Fruit fly (Drosophila melanogaster) whole organism, embryonic: ENCODE results near the gene CG14440.
A peak's percentile ranks its signal among the peaks of the same experiment; 100 is the strongest.

Experiments
- ATbp ChIP-seq: fragments of 200-800 bp; sonication (Bioruptor generic); optimal IDR thresholded peaks from 2 replicates; lab custom pipeline; 2017; ENCODE audit warnings: missing biosample characterization, mild to moderate bottlenecking, missing genetic modification characterization, missing genetic modification reagents
- Ada2b ChIP-seq: fragments of 200-800 bp; sonication (Bioruptor generic); IDR thresholded peaks from 2 replicates; pipeline ENCODE4 v1.3.6; 2022; ENCODE audit warnings: missing biosample characterization, missing genetic modification characterization
- Aef1 ChIP-seq: fragments of 200-800 bp; sonication (Bioruptor generic); IDR thresholded peaks from 3 replicates; pipeline ENCODE4 v1.3.6; 2022; ENCODE audit warnings: missing biosample characterization, missing genetic modification characterization
- Asciz ChIP-seq: fragments of 200-800 bp; sonication (Bioruptor generic); optimal IDR thresholded peaks from 2 replicates; lab custom pipeline; 2017; ENCODE audit warnings: missing biosample characterization, mild to moderate bottlenecking, missing genetic modification characterization, missing genetic modification reagents
- CG10274 ChIP-seq: fragments of 200-800 bp; sonication (Bioruptor generic); optimal IDR thresholded peaks from 3 replicates; lab custom pipeline; 2017; ENCODE audit warnings: missing biosample characterization, mild to moderate bottlenecking, missing genetic modification characterization
- CG10654 ChIP-seq: fragments of 200-800 bp; sonication (Bioruptor generic); optimal IDR thresholded peaks from 2 replicates; lab custom pipeline; 2016; ENCODE audit warnings: missing biosample characterization, missing genetic modification characterization
- CG17612 ChIP-seq: fragments of 200-800 bp; sonication (Bioruptor generic); IDR thresholded peaks from 2 replicates; pipeline ENCODE4 v1.3.6; 2022; ENCODE audit warnings: missing biosample characterization, missing genetic modification characterization
- CG2875 ChIP-seq: fragments of 200-800 bp; sonication (Bioruptor generic); optimal IDR thresholded peaks from 2 replicates; lab custom pipeline; 2017; ENCODE audit warnings: missing biosample characterization, mild to moderate bottlenecking, missing genetic modification characterization, missing genetic modification reagents
- CG30431 ChIP-seq: fragments of 200-800 bp; sonication (Bioruptor generic); optimal IDR thresholded peaks from 2 replicates; lab custom pipeline; 2017; ENCODE audit warnings: missing biosample characterization, missing genetic modification characterization
- CG3281 ChIP-seq: fragments of 200-800 bp; sonication (Bioruptor generic); optimal IDR thresholded peaks from 3 replicates; lab custom pipeline; 2017; ENCODE audit warnings: missing biosample characterization, mild to moderate bottlenecking, missing genetic modification characterization
- CG43689 ChIP-seq: fragments of 200-800 bp; sonication (Bioruptor generic); IDR thresholded peaks from 2 replicates; pipeline ENCODE4 v1.3.6; 2022; ENCODE audit warnings: missing biosample characterization, missing genetic modification characterization
- CG5245 ChIP-seq: fragments of 200-800 bp; sonication (Bioruptor generic); optimal IDR thresholded peaks from 3 replicates; lab custom pipeline; 2016; ENCODE audit warnings: missing biosample characterization, missing genetic modification characterization
- CG6272 ChIP-seq: fragments of 200-800 bp; sonication (Bioruptor generic); IDR thresholded peaks from 2 replicates; pipeline ENCODE4 v1.3.6; 2022; ENCODE audit warnings: missing biosample characterization, missing genetic modification characterization
- CG8359 ChIP-seq: fragments of 200-800 bp; sonication (Bioruptor generic); optimal IDR thresholded peaks from 2 replicates; lab custom pipeline; 2017; ENCODE audit warnings: missing biosample characterization, mild to moderate bottlenecking, missing genetic modification characterization, borderline replicate concordance
- CG8388 ChIP-seq: fragments of 200-800 bp; sonication (Bioruptor generic); optimal IDR thresholded peaks from 2 replicates; lab custom pipeline; 2019; ENCODE audit warnings: missing biosample characterization, mild to moderate bottlenecking, missing genetic modification characterization, moderate library complexity
- CG9876 ChIP-seq: fragments of 200-800 bp; sonication (Bioruptor generic); optimal IDR thresholded peaks from 2 replicates; lab custom pipeline; 2016; ENCODE audit warnings: missing biosample characterization, missing genetic modification characterization
- CTCF ChIP-seq: fragments of 200-800 bp; sonication (Bioruptor generic); optimal IDR thresholded peaks from 2 replicates; lab custom pipeline; 2017; ENCODE audit warnings: missing biosample characterization, mild to moderate bottlenecking, missing genetic modification characterization, moderate library complexity
- Camta ChIP-seq: fragments of 200-800 bp; sonication (Bioruptor generic); optimal IDR thresholded peaks from 2 replicates; lab custom pipeline; 2016; ENCODE audit warnings: missing biosample characterization, missing genetic modification characterization
- Chrac-16 ChIP-seq: fragments of 200-800 bp; sonication (Bioruptor generic); optimal IDR thresholded peaks from 3 replicates; lab custom pipeline; 2016; ENCODE audit warnings: missing biosample characterization, missing genetic modification characterization
- Dek ChIP-seq: fragments of 200-800 bp; sonication (Bioruptor generic); optimal IDR thresholded peaks from 3 replicates; lab custom pipeline; 2019; ENCODE audit warnings: missing biosample characterization, mild to moderate bottlenecking, missing genetic modification characterization, moderate library complexity
- H2.0 ChIP-seq: fragments of 200-800 bp; sonication (Bioruptor generic); IDR thresholded peaks from 2 replicates; pipeline ENCODE4 v1.3.6; 2022; ENCODE audit warnings: missing biosample characterization, missing genetic modification characterization
- Hey ChIP-seq: fragments of 200-800 bp; sonication (Bioruptor generic); optimal IDR thresholded peaks from 3 replicates; lab custom pipeline; 2018; ENCODE audit warnings: missing biosample characterization, mild to moderate bottlenecking, missing genetic modification characterization
- MESR4 ChIP-seq: fragments of 200-800 bp; sonication (Bioruptor generic); optimal IDR thresholded peaks from 2 replicates; lab custom pipeline; 2018; ENCODE audit warnings: missing biosample characterization, mild to moderate bottlenecking, missing genetic modification characterization, moderate library complexity
- Med ChIP-seq: fragments of 200-800 bp; sonication (Bioruptor generic); peaks from one replicate; lab custom pipeline; 2016; ENCODE audit warnings: missing biosample characterization, missing genetic modification characterization, mild to moderate bottlenecking, inconsistent platforms, moderate library complexity
- Trl ChIP-seq, 3 experiments: fragments of >200 bp in 2 of 3; fragments of 200-800 bp in 1 of 3; sonication (Bioruptor generic) in 1 of 3; optimal IDR thresholded peaks; 2 replicates in 1 of 3; 3 replicates in 2 of 3; lab custom pipeline; 2016 to 2017; ENCODE audit warnings: missing biosample characterization in 1 of 3, missing genetic modification characterization in 1 of 3
- chm ChIP-seq: fragments of 200-800 bp; sonication (Bioruptor generic); IDR thresholded peaks from 2 replicates; pipeline ENCODE4 v1.3.6; 2022; ENCODE audit warnings: missing biosample characterization, missing genetic modification characterization
- crp ChIP-seq, 2 experiments: fragments of 200-800 bp; sonication (Bioruptor generic); optimal IDR thresholded peaks; 2 replicates in 1 of 2; 3 replicates in 1 of 2; lab custom pipeline; 2017; ENCODE audit warnings: missing biosample characterization in 2 of 2, missing genetic modification characterization in 2 of 2, mild to moderate bottlenecking in 1 of 2, moderate library complexity in 1 of 2
- dpn ChIP-seq, 2 experiments: fragments of 200-800 bp; sonication (Bioruptor generic); optimal IDR thresholded peaks; 3 replicates each; lab custom pipeline; 2016; ENCODE audit warnings: missing biosample characterization in 2 of 2, missing genetic modification characterization in 2 of 2
- h ChIP-seq: fragments of >200 bp; optimal IDR thresholded peaks from 2 replicates; lab custom pipeline; 2017
- inv ChIP-seq: fragments of 200-800 bp; sonication (Bioruptor generic); IDR thresholded peaks from 2 replicates; pipeline ENCODE4 v1.3.6; 2022; ENCODE audit warnings: missing biosample characterization, missing genetic modification characterization; ENCODE audit not compliant: partially characterized antibody
- kah ChIP-seq: fragments of 200-800 bp; sonication (Bioruptor generic); optimal IDR thresholded peaks from 2 replicates; lab custom pipeline; 2018; ENCODE audit warnings: missing biosample characterization, mild to moderate bottlenecking, missing genetic modification characterization
- kni ChIP-seq: fragments of 200-800 bp; sonication (Bioruptor generic); optimal IDR thresholded peaks from 3 replicates; lab custom pipeline; 2017; ENCODE audit warnings: mild to moderate bottlenecking, missing biosample characterization, missing genetic modification reagents, missing genetic modification characterization
- lab ChIP-seq: fragments of 200-800 bp; sonication (Bioruptor generic); optimal IDR thresholded peaks from 3 replicates; lab custom pipeline; 2017; ENCODE audit warnings: missing biosample characterization, missing genetic modification characterization, mild to moderate bottlenecking, moderate library complexity, missing genetic modification reagents
- onecut ChIP-seq: fragments of 200-800 bp; sonication (Bioruptor generic); IDR thresholded peaks from 2 replicates; pipeline ENCODE4 v1.3.6; 2022; ENCODE audit warnings: missing biosample characterization, missing genetic modification characterization
- pfk ChIP-seq: fragments of 200-800 bp; sonication (Bioruptor generic); optimal IDR thresholded peaks from 2 replicates; lab custom pipeline; 2018; ENCODE audit warnings: missing biosample characterization, mild to moderate bottlenecking, missing genetic modification characterization, moderate library complexity
- prd ChIP-seq, 3 experiments: fragments of >200 bp in 2 of 3; fragments of 200-800 bp in 1 of 3; sonication (Bioruptor generic) in 1 of 3; optimal IDR thresholded peaks in 2 of 3; IDR thresholded peaks in 1 of 3; 2 replicates in 2 of 3; 3 replicates in 1 of 3; pipeline versions ENCODE4 v1.3.6 to Lab custom; 2017 to 2022; ENCODE audit warnings: missing biosample characterization in 1 of 3, missing genetic modification characterization in 1 of 3
- pzg ChIP-seq: fragments of 200-800 bp; sonication (Bioruptor generic); optimal IDR thresholded peaks from 3 replicates; lab custom pipeline; 2018; ENCODE audit warnings: missing biosample characterization, mild to moderate bottlenecking, missing genetic modification characterization, moderate library complexity
- sens ChIP-seq: fragments of 200-800 bp; sonication (Bioruptor generic); peaks from one replicate; lab custom pipeline; 2016; ENCODE audit warnings: missing biosample characterization, missing genetic modification characterization
- sens-2 ChIP-seq: fragments of 200-800 bp; sonication (Bioruptor generic); IDR thresholded peaks from 2 replicates; pipeline ENCODE4 v1.3.6; 2022; ENCODE audit warnings: missing biosample characterization, missing genetic modification characterization
- sim ChIP-seq: fragments of 200-800 bp; sonication (Bioruptor generic); IDR thresholded peaks from 2 replicates; pipeline ENCODE4 v1.3.6; 2022; ENCODE audit warnings: missing biosample characterization, missing genetic modification characterization
- trh ChIP-seq: fragments of 200-800 bp; sonication (Bioruptor generic); optimal IDR thresholded peaks from 2 replicates; lab custom pipeline; 2016; ENCODE audit warnings: missing biosample characterization, missing genetic modification characterization
- tx ChIP-seq: fragments of 200-800 bp; sonication (Bioruptor generic); optimal IDR thresholded peaks from 2 replicates; lab custom pipeline; 2016; ENCODE audit warnings: missing biosample characterization, missing genetic modification characterization
- unc-4 ChIP-seq: fragments of 200-800 bp; sonication (Bioruptor generic); IDR thresholded peaks from 2 replicates; pipeline ENCODE4 v1.3.6; 2022; ENCODE audit warnings: missing biosample characterization, missing genetic modification characterization; ENCODE audit not compliant: partially characterized antibody

Gene CG14440

DNA sequence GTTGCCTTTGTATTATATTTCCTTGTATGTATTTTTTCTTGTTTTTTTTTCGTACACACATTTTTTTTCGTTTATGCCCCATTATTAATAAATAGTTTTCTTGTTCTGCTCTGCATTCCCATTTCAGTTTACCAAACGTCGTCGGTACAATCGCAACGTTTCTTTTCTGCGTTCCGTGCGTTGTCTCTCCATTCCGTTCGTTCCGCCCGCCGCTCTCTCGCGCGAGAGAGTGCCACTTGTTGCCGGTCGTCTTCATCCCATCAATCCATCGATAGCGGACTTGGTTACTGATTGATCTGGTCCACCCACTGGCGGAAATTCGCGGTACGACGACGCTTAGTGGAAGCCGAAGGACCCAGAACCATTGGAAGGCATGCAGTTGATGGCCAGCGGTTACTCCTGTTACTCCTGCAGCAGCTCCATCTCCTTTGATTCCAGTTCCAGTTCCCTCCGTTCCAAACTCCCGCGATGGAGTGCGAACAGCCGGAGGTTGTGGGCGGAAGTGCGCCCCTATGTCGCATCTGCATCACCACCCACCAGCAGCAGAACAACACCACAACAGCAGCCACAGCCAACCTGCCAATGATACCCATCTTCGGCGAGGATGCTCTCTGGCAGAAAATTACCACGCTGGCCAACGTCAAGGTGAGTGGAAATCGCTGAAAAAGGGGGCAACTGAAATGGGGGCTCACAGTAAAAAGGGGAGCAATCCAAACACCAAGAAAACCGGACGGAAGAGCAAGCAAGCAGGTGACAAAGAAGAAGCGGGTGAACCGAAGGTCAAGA, 11.1 kb upstream of the CG14440 start (continued):
- 0 out of 2 replicates have a peak, but pooled peaks have one; percentile 10 for TF ChIP-seq chm (GFP tag; lab: Robert Waterston, UW)
- no peak for TF ChIP-seq prd (optimal IDR thresholded peaks at IDR 0.05; lab: Kevin White, UChicago)
- no peak for TF ChIP-seq prd (GFP tag; IDR thresholded peaks at IDR 0.05; lab: Robert Waterston, UW)
- no peak for TF ChIP-seq CG8388
- no peak for TF ChIP-seq tx (GFP tag; lab: Kevin White, UChicago)
- TF ChIP-seq CG3281 = no peak
- TF ChIP-seq CG10274 (GFP tag; lab: Kevin White, UChicago) = no peak
- TF ChIP-seq Camta (GFP tag; lab: Kevin White, UChicago) = no peak
- TF ChIP-seq CG30431 (GFP tag; lab: Kevin White, UChicago) = no peak
- no peak for TF ChIP-seq CG8359 (GFP tag; lab: Kevin White, UChicago)
- no peak for TF ChIP-seq h (lab: Kevin White, UChicago)
- TF ChIP-seq pzg (GFP tag; lab: Kevin White, UChicago) = no peak
- no peak for TF ChIP-seq Chrac-16 (GFP tag; lab: Kevin White, UChicago)
- no peak for TF ChIP-seq onecut (GFP tag; lab: Robert Waterston, UW)
- TF ChIP-seq Med (GFP tag; lab: Kevin White, UChicago) = peak; percentile 32
- no peak for TF ChIP-seq sens-2 (GFP tag; lab: Robert Waterston, UW)
- no peak for TF ChIP-seq kni (GFP tag; lab: Kevin White, UChicago)
- TF ChIP-seq CG5245 (GFP tag; lab: Kevin White, UChicago) = no peak
- TF ChIP-seq Asciz = no peak
- no peak for TF ChIP-seq CG9876 (GFP tag; lab: Kevin White, UChicago)
- TF ChIP-seq ATbp = no peak
- TF ChIP-seq trh (GFP tag; lab: Kevin White, UChicago) = no peak
- no peak for TF ChIP-seq H2.0 (GFP tag; lab: Robert Waterston, UW)
- no peak for TF ChIP-seq Dek (tag; lab: Kevin White, UChicago)
- TF ChIP-seq unc-4 (GFP tag; lab: Robert Waterston, UW) = no peak
- TF ChIP-seq Ada2b = no peak
- TF ChIP-seq kah (GFP tag; lab: Kevin White, UChicago) = peak; percentile 74
- TF ChIP-seq lab = no peak
- no peak for TF ChIP-seq MESR4 (GFP tag; lab: Kevin White, UChicago)
- TF ChIP-seq CG43689 = no peak
- no peak for TF ChIP-seq Hey (tag; lab: Kevin White, UChicago)
- TF ChIP-seq crp (GFP tag; optimal IDR thresholded peaks at IDR 0.05; lab: Kevin White, UChicago) = no peak
- no peak for TF ChIP-seq dpn (GFP tag; optimal IDR thresholded peaks at IDR 0.05; lab: Kevin White, UChicago)
- no peak for TF ChIP-seq CG6272 (GFP tag; lab: Robert Waterston, UW)
- TF ChIP-seq sim (GFP tag; lab: Robert Waterston, UW) = no peak
- no peak for TF ChIP-seq CG2875 (GFP tag; lab: Kevin White, UChicago)
- peak; percentile 64 for TF ChIP-seq sens (GFP tag; lab: Kevin White, UChicago)
- TF ChIP-seq CTCF (GFP tag; lab: Kevin White, UChicago) = no peak
- TF ChIP-seq CG10654 = no peak
- no peak for TF ChIP-seq CG17612
- TF ChIP-seq Trl (optimal IDR thresholded peaks at IDR 0.05; lab: Kevin White, UChicago) = peak; percentile 48 to 50
- TF ChIP-seq Trl (GFP tag; optimal IDR thresholded peaks at IDR 0.05; lab: Kevin White, UChicago) = no peak
- TF ChIP-seq Aef1 (GFP tag; lab: Robert Waterston, UW) = no peak
- no peak for TF ChIP-seq inv (GFP tag; lab: Robert Waterston, UW)
- peak; percentile 95 for TF ChIP-seq pfk (GFP tag; lab: Kevin White, UChicago)
